Fruit fly (Drosophila melanogaster): Measurements from ENCODE around the gene CG14297.

The CG14297 gene

DNA sequence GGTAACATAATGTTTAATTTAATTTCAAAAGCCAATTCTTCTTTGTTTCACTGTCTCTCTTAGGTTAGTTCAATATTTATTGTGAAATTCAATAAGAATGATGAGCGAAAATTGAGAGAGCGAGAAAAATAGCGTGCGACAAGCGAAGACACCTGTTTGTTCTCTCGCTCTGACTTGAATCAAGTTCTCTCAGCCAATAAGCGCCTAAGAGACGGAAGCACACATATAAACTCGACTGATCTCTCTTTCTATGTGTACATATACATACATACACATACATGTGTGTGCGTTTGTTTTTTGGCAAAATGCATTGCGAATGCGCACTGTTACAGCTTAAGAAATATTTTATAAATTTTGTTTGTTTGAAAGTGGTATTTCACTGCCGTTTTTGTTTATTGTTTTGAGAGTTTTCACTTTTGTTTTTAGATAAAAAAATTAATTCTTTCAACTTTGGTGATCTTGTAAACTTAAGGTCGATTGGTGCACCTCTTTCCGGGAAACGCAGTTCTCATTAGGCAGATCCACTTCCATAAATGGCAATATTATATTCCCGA is 25.4 kb downstream of the CG14297 start (continued):
- no peak for TF ChIP-seq dmrt99B (tag; optimal IDR thresholded peaks at IDR 0.05)
- no peak for TF ChIP-seq CG10565 (GFP tag; optimal IDR thresholded peaks at IDR 0.05)
- no peak for TF ChIP-seq CG4424 (GFP tag; optimal IDR thresholded peaks at IDR 0.05)
- TF ChIP-seq Dip2 (GFP tag; IDR thresholded peaks at IDR 0.05): no peak
- TF ChIP-seq Hand (GFP tag; optimal IDR thresholded peaks at IDR 0.05): no peak
- peak; percentile 55 for TF ChIP-seq sens (GFP tag)
- no peak for TF ChIP-seq Dad (GFP tag; optimal IDR thresholded peaks at IDR 0.05)
- TF ChIP-seq CG8944 (GFP tag; optimal IDR thresholded peaks at IDR 0.05): no peak
- TF ChIP-seq Nf-YB (GFP tag; optimal IDR thresholded peaks at IDR 0.05): peak; percentile 96
- no peak for TF ChIP-seq Usf (GFP tag; optimal IDR thresholded peaks at IDR 0.05)
- TF ChIP-seq gcm2 (GFP tag; optimal IDR thresholded peaks at IDR 0.05): no peak
- TF ChIP-seq nau (GFP tag; optimal IDR thresholded peaks at IDR 0.05): no peak
- no peak for TF ChIP-seq CG15696 (tag; optimal IDR thresholded peaks at IDR 0.05)
- no peak for TF ChIP-seq dan (GFP tag; IDR thresholded peaks at IDR 0.05)
- TF ChIP-seq CG17912 (GFP tag; optimal IDR thresholded peaks at IDR 0.05): no peak
- TF ChIP-seq zfh2 (GFP tag; optimal IDR thresholded peaks at IDR 0.05): no peak
- no peak for TF ChIP-seq CG8359 (GFP tag; optimal IDR thresholded peaks at IDR 0.05; ENCODE audit: borderline replicate concordance)
- no peak for TF ChIP-seq h (optimal IDR thresholded peaks at IDR 0.05)
- no peak for TF ChIP-seq Mes4 (GFP tag; optimal IDR thresholded peaks at IDR 0.05)
- peak; percentile 57 for TF ChIP-seq Med (GFP tag)
- TF ChIP-seq crp (GFP tag; optimal IDR thresholded peaks at IDR 0.05): peak in 1 of 2 experiments; percentile 12
- no peak for TF ChIP-seq pb (GFP tag; optimal IDR thresholded peaks at IDR 0.05)
- no peak for TF ChIP-seq crc (GFP tag; optimal IDR thresholded peaks at IDR 0.05)
- TF ChIP-seq Nf-YA (GFP tag; IDR thresholded peaks at IDR 0.05): peak; percentile 55; the same call in 1 of the 2 replicates
- TF ChIP-seq CG14710 (tag; optimal IDR thresholded peaks at IDR 0.05): peak; percentile 8
- TF ChIP-seq ken (GFP tag; IDR thresholded peaks at IDR 0.05): no peak
- TF ChIP-seq Atf6 (GFP tag; IDR thresholded peaks at IDR 0.05): peak; percentile 45; the same call in 1 of the 2 replicates
- TF ChIP-seq sug (tag; optimal IDR thresholded peaks at IDR 0.05): no peak
- TF ChIP-seq MTF-1 (GFP tag; optimal IDR thresholded peaks at IDR 0.05; ENCODE audit: borderline replicate concordance): no peak
- no peak for TF ChIP-seq CG15601 (tag; optimal IDR thresholded peaks at IDR 0.05)
- TF ChIP-seq CG8924 (tag; optimal IDR thresholded peaks at IDR 0.05): no peak
- no peak for TF ChIP-seq CG12942 (GFP tag; optimal IDR thresholded peaks at IDR 0.05)
- peak; percentile 84 for TF ChIP-seq kah (GFP tag; optimal IDR thresholded peaks at IDR 0.05)
- TF ChIP-seq cad (GFP tag; optimal IDR thresholded peaks at IDR 0.05): no peak
- no peak for TF ChIP-seq Vsx1 (GFP tag; optimal IDR thresholded peaks at IDR 0.05)
- no peak for TF ChIP-seq CG10431 (GFP tag; optimal IDR thresholded peaks at IDR 0.05)
- TF ChIP-seq toy (GFP tag; IDR thresholded peaks at IDR 0.05): no peak
- TF ChIP-seq zen2 (GFP tag; IDR thresholded peaks at IDR 0.05; ENCODE audit: partially characterized antibody): no peak
- no peak for TF ChIP-seq Dll (GFP tag; IDR thresholded peaks at IDR 0.05; ENCODE audit: partially characterized antibody)
- TF ChIP-seq CkIIα-i1 (GFP tag; IDR thresholded peaks at IDR 0.05): no peak
- no peak for TF ChIP-seq tap (tag; optimal IDR thresholded peaks at IDR 0.05)
- peak; percentile 18 for TF ChIP-seq corto (GFP tag; optimal IDR thresholded peaks at IDR 0.05)
- no peak for TF ChIP-seq CG11247 (GFP tag; IDR thresholded peaks at IDR 0.05)
- TF ChIP-seq lab (GFP tag; optimal IDR thresholded peaks at IDR 0.05): peak; percentile 18
- no peak for TF ChIP-seq Ets97D (GFP tag; optimal IDR thresholded peaks at IDR 0.05)
- TF ChIP-seq Gug (GFP tag; IDR thresholded peaks at IDR 0.05): no peak
- peak; percentile 4 for TF ChIP-seq nom (GFP tag; optimal IDR thresholded peaks at IDR 0.05)
- peak; percentile 13 for TF ChIP-seq kni (GFP tag; optimal IDR thresholded peaks at IDR 0.05)
- no peak for TF ChIP-seq hb (GFP tag; IDR thresholded peaks at IDR 0.05; ENCODE audit: partially characterized antibody)
- TF ChIP-seq CG13287 (GFP tag; IDR thresholded peaks at IDR 0.05; ENCODE audit: partially characterized antibody): no peak
- no peak for TF ChIP-seq gt (GFP tag; IDR thresholded peaks at IDR 0.05)

Measured in whole organism, embryonic.